Worm (Caenorhabditis elegans): ENCODE data around the gene F48C5.2.
A peak's percentile ranks its signal among the peaks of the same experiment; 100 is the strongest.

The F48C5.2 gene

DNA sequence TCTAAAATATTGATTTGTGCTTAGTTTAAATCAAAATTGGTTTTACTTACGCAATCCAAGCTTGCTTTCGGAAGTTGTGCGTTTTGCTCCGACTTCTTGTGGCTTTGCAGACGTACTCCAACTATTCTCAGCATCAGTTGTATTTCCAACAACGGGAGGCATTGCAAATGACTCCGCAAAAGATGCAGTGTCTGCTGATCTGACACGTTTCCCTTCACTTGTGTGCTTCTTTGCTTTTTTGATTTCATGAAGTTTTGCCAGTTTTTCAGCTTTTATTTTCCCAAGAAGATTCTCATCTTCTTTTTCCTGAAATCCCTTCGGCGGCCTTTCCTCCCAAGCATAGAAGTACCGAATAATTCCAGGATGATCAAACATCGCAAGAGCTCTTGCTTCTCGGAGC lies 42.5 kb downstream of the F48C5.2 start:
- TF ChIP-seq ztf-11 (tag; optimal IDR thresholded peaks at IDR 0.05) (no peak), nhr-77 (tag; optimal IDR thresholded peaks at IDR 0.05) (no peak), nhr-25 (tag; optimal IDR thresholded peaks at IDR 0.05) (no peak), nhr-21 (tag; optimal IDR thresholded peaks at IDR 0.05) (no peak), C34F6.9 (tag; optimal IDR thresholded peaks at IDR 0.05) (no peak)

DNA sequence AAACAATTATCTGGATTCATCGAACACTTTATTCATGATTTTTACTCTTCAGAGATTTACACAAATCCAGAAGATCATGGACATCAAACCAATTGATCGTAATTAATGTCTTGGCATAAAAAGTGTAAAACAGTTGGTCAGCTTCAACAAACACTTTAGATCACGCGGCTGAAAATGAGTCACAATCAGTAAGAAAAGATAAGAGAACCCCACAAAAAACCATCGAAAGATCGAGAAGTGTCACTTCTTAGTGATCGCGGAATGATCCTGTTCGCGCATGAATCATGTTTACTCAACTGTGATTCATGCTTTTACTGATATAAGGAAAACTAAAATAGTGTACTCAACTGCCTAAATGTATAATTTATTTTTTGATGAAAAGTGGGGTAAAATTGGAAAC lies 44.7 kb downstream of the F48C5.2 start:
- TF ChIP-seq R02D3.7 (tag; optimal IDR thresholded peaks at IDR 0.05) (no peak), sma-3 (GFP tag; optimal IDR thresholded peaks at IDR 0.05) (peak; percentile 70), ZK546.5 (tag; optimal IDR thresholded peaks at IDR 0.05) (no peak), gmeb-1 (tag; optimal IDR thresholded peaks at IDR 0.05) (no peak), lin-13 (GFP tag; optimal IDR thresholded peaks at IDR 0.05) (no peak), C34F6.9 (tag; optimal IDR thresholded peaks at IDR 0.05) (peak; percentile 63), skn-1 (tag; optimal IDR thresholded peaks at IDR 0.05) (no peak), crh-2 (tag; optimal IDR thresholded peaks at IDR 0.05) (peak; percentile 41), mdl-1 (tag; optimal IDR thresholded peaks at IDR 0.05) (no peak), ztf-4 (tag; optimal IDR thresholded peaks at IDR 0.05) (no peak), ceh-16 (tag; optimal IDR thresholded peaks at IDR 0.05) (no peak), lin-11 (tag; optimal IDR thresholded peaks at IDR 0.05) (no peak), mab-5 (tag; optimal IDR thresholded peaks at IDR 0.05) (no peak), nhr-129 (tag; optimal IDR thresholded peaks at IDR 0.05) (peak; percentile 42), nhr-23 (tag; optimal IDR thresholded peaks at IDR 0.05) (no peak), nhr-11 (tag; optimal IDR thresholded peaks at IDR 0.05) (no peak), ztf-1 (GFP tag; conservative IDR thresholded peaks at IDR 0.05) (no peak), fos-1 (tag; optimal IDR thresholded peaks at IDR 0.05) (peak; percentile 66), lin-39 (tag; optimal IDR thresholded peaks at IDR 0.05) (no peak), nhr-6 (tag; optimal IDR thresholded peaks at IDR 0.05) (no peak), unc-55 (GFP tag; optimal IDR thresholded peaks at IDR 0.05) (no peak), dmd-4 (tag; optimal IDR thresholded peaks at IDR 0.05) (no peak), blmp-1 (tag; optimal IDR thresholded peaks at IDR 0.05; ENCODE audit: insufficient read depth) (no peak), lsy-2 (tag; optimal IDR thresholded peaks at IDR 0.05) (peak in 1 of 2 experiments; percentile 39), unc-39 (tag; optimal IDR thresholded peaks at IDR 0.05) (no peak), nhr-77 (tag; optimal IDR thresholded peaks at IDR 0.05) (no peak), F13H6.1 (tag; optimal IDR thresholded peaks at IDR 0.05) (peak; percentile 66), sma-9 (GFP tag; optimal IDR thresholded peaks at IDR 0.05) (peak; percentile 61), sma-9 (tag; optimal IDR thresholded peaks at IDR 0.05) (no peak), ama-1 (optimal IDR thresholded peaks at IDR 0.05) (no peak)

DNA sequence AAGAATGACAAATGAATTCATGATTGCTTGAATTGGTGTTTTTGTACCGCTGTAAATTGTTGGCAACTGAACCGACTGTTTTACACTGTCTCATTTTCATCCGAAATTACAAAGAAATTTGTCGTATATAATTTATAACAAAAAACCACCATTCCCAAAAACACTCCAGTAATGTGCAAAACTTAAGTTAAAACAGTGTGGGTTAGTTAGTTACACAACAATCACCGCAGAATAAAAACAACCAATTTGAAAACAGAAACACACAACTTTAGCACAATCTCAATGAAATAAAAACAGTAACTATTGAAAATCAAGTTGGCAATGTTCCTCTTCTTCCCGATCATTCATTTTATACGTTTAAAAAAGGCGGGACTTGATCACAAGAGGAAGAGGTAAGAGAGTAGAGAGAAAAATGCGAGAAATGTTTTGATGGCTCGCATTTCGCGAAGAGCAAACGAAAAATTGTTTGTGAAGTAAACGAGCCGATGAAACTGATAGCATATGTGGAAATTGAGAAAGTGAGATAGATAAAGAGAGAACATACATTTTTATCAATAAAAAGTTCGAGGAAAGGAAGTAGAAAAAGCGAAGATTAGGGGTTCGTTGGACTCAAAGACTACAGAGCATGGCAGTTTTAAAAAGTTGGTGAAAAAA lies 46.3 kb downstream of the F48C5.2 start, which contains the start of gene F08B12.4:
Gene F08B12.4, minus strand, starts transcription at position 51 of the 654 bp plus-strand sequence.
- peak; percentile 31 for TF ChIP-seq nhr-129 (tag; optimal IDR thresholded peaks at IDR 0.05)
- TF ChIP-seq ZK546.5 (tag; optimal IDR thresholded peaks at IDR 0.05): no peak
- TF ChIP-seq lsy-2 (tag; optimal IDR thresholded peaks at IDR 0.05): peak in 1 of 2 experiments; percentile 5
- no peak for TF ChIP-seq sem-4 (tag; optimal IDR thresholded peaks at IDR 0.05)
- no peak for TF ChIP-seq ceh-16 (tag; optimal IDR thresholded peaks at IDR 0.05)
- peak; percentile 78 for TF ChIP-seq ama-1 (optimal IDR thresholded peaks at IDR 0.05)
- peak; percentile 6 for TF ChIP-seq gmeb-1 (tag; optimal IDR thresholded peaks at IDR 0.05)
- peak; percentile 88 for TF ChIP-seq fos-1 (tag; optimal IDR thresholded peaks at IDR 0.05)
- TF ChIP-seq crh-2 (tag; optimal IDR thresholded peaks at IDR 0.05): peak; percentile 16
- no peak for TF ChIP-seq aly-2 (tag; optimal IDR thresholded peaks at IDR 0.05)
- peak; percentile 24 for TF ChIP-seq C34F6.9 (tag; optimal IDR thresholded peaks at IDR 0.05)
- peak; percentile 59 for TF ChIP-seq F13H6.1 (tag; optimal IDR thresholded peaks at IDR 0.05)
- peak; percentile 36 for TF ChIP-seq sma-9 (GFP tag; optimal IDR thresholded peaks at IDR 0.05)
- no peak for TF ChIP-seq sma-9 (tag; optimal IDR thresholded peaks at IDR 0.05)

DNA sequence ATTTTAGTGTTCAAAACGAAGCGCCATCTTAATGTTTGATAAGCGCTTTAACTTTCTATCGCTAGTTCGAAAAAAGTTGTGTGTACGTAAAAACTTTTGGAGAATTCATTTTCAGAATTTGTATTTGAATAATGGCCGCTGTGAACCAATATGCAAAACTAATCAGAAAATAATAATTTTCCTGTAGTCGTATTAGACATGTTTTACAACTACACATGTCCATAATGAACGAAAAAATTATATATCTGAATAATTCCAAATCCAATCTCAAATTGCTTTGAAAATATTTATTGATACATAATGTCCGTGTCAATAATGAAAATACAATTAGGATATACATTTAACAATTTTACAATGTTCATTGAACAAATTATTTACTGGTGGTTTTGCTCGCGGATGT lies 47.3 kb downstream of the F48C5.2 start:
- TF ChIP-seq sma-3 (GFP tag; optimal IDR thresholded peaks at IDR 0.05): peak; percentile 7
- no peak for TF ChIP-seq nhr-23 (tag; optimal IDR thresholded peaks at IDR 0.05)
- peak; percentile 9 for TF ChIP-seq fos-1 (tag; optimal IDR thresholded peaks at IDR 0.05)

All from whole organism, L2 larva.